Worm (Caenorhabditis elegans): ENCODE measurements around the gene C34C12.7.

- no peak for TF ChIP-seq dao-5 (tag; optimal IDR thresholded peaks at IDR 0.05)
- no peak for TF ChIP-seq W03F9.2 (tag; optimal IDR thresholded peaks at IDR 0.05)
Observed at ce11 chrIII:3444139-3444538, 44.0 kb downstream of the C34C12.7 start, which contains the start of gene spe-41.

All from whole organism, L4/young adult.